Worm (Caenorhabditis elegans) whole organism, late embryonic: Measurements from ENCODE around the gene ufd-2.

Experiments
- C08G9.2 ChIP-seq: sonication (generic microtip); optimal IDR thresholded peaks from 2 replicates; lab custom pipeline; 2016; ENCODE audit warnings: mild to moderate bottlenecking, missing genetic modification characterization, moderate library complexity, missing compliant biosample characterization
- C38D4.7 ChIP-seq: fragments of 200-800 bp; sonication (Bioruptor generic); optimal IDR thresholded peaks from 2 replicates; lab custom pipeline; 2018; ENCODE audit warnings: mild to moderate bottlenecking, missing genetic modification characterization, moderate library complexity, missing compliant biosample characterization
- F13H6.1 ChIP-seq: sonication (generic microtip); optimal IDR thresholded peaks from 2 replicates; lab custom pipeline; 2016; ENCODE audit warnings: missing genetic modification characterization, missing compliant biosample characterization
- K02D7.2 ChIP-seq: sonication (generic microtip); optimal IDR thresholded peaks from 2 replicates; lab custom pipeline; 2017; ENCODE audit warnings: mild to moderate bottlenecking, missing genetic modification characterization, missing compliant biosample characterization
- K09A11.1 ChIP-seq: sonication (generic microtip); optimal IDR thresholded peaks from 2 replicates; lab custom pipeline; 2017; ENCODE audit warnings: antibody characterized with exemption, mild to moderate bottlenecking, missing genetic modification characterization, missing compliant biosample characterization; ENCODE audit not compliant: insufficient read depth
- T23F11.4 ChIP-seq: fragments of 200-800 bp; sonication (Bioruptor generic); optimal IDR thresholded peaks from 2 replicates; lab custom pipeline; 2018; ENCODE audit warnings: mild to moderate bottlenecking, missing genetic modification characterization, missing compliant biosample characterization
- Y22D7AL.16 ChIP-seq: sonication (generic microtip); optimal IDR thresholded peaks from 2 replicates; lab custom pipeline; 2016; ENCODE audit warnings: missing genetic modification characterization, missing compliant biosample characterization
- ahr-1 ChIP-seq: sonication (generic microtip); optimal IDR thresholded peaks from 2 replicates; lab custom pipeline; 2016; ENCODE audit warnings: missing genetic modification characterization, missing compliant biosample characterization
- ceh-22 ChIP-seq: sonication (generic microtip); optimal IDR thresholded peaks from 2 replicates; lab custom pipeline; 2017; ENCODE audit warnings: missing biosample characterization, missing genetic modification characterization
- ceh-24 ChIP-seq: sonication (generic microtip); optimal IDR thresholded peaks from 2 replicates; lab custom pipeline; 2016; ENCODE audit warnings: mild to moderate bottlenecking, missing genetic modification characterization, missing compliant biosample characterization
- ceh-31 ChIP-seq: sonication (generic microtip); optimal IDR thresholded peaks from 2 replicates; lab custom pipeline; 2016; ENCODE audit warnings: missing genetic modification characterization, missing compliant biosample characterization
- ceh-48 ChIP-seq: sonication (generic microtip); optimal IDR thresholded peaks from 2 replicates; lab custom pipeline; 2016; ENCODE audit warnings: missing genetic modification characterization, inconsistent platforms, missing compliant biosample characterization
- ceh-9 ChIP-seq: sonication (generic microtip); optimal IDR thresholded peaks from 2 replicates; lab custom pipeline; 2016; ENCODE audit warnings: mild to moderate bottlenecking, missing genetic modification characterization, inconsistent platforms, missing compliant biosample characterization
- che-1 ChIP-seq: sonication (generic microtip); optimal IDR thresholded peaks from 2 replicates; lab custom pipeline; 2016; ENCODE audit warnings: mild to moderate bottlenecking, missing genetic modification characterization, missing compliant biosample characterization
- elt-2 ChIP-seq: sonication (generic microtip); optimal IDR thresholded peaks from 2 replicates; lab custom pipeline; 2016; ENCODE audit warnings: missing genetic modification reagents, missing genetic modification characterization, missing compliant biosample characterization
- eyg-1 ChIP-seq: sonication (generic microtip); optimal IDR thresholded peaks from 2 replicates; lab custom pipeline; 2016; ENCODE audit warnings: missing genotype, missing genetic modification characterization, missing compliant biosample characterization
- fax-1 ChIP-seq: sonication (generic microtip); optimal IDR thresholded peaks from 2 replicates; lab custom pipeline; 2016; ENCODE audit warnings: missing genotype, missing genetic modification characterization, missing compliant biosample characterization
- fkh-10 ChIP-seq: fragments of 150-350 bp; optimal IDR thresholded peaks from 2 replicates; lab custom pipeline; 2014; ENCODE audit warnings: missing biosample characterization, missing genetic modification reagents, missing genetic modification characterization
- fkh-6 ChIP-seq: sonication (generic microtip); optimal IDR thresholded peaks from 2 replicates; lab custom pipeline; 2016; ENCODE audit warnings: missing genetic modification characterization, missing compliant biosample characterization
- hlh-13 ChIP-seq: fragments of 200-800 bp; sonication (Bioruptor generic); optimal IDR thresholded peaks from 2 replicates; lab custom pipeline; 2018; ENCODE audit warnings: mild to moderate bottlenecking, missing genetic modification characterization, missing compliant biosample characterization
- hlh-30 ChIP-seq: sonication (generic microtip); optimal IDR thresholded peaks from 2 replicates; lab custom pipeline; 2017; ENCODE audit warnings: antibody characterized with exemption, missing genetic modification characterization, missing compliant biosample characterization; ENCODE audit not compliant: insufficient read depth
- hlh-6 ChIP-seq: sonication (generic microtip); optimal IDR thresholded peaks from 2 replicates; lab custom pipeline; 2016; ENCODE audit warnings: missing genotype, missing genetic modification characterization, missing compliant biosample characterization
- hlh-8 ChIP-seq: sonication (generic microtip); optimal IDR thresholded peaks from 2 replicates; lab custom pipeline; 2016; ENCODE audit warnings: missing genotype, missing genetic modification characterization, missing compliant biosample characterization
- madf-2 ChIP-seq: sonication (generic microtip); optimal IDR thresholded peaks from 2 replicates; lab custom pipeline; 2017; ENCODE audit warnings: missing genetic modification characterization, missing compliant biosample characterization
- mec-3 ChIP-seq: sonication (generic microtip); optimal IDR thresholded peaks from 2 replicates; lab custom pipeline; 2016; ENCODE audit warnings: borderline replicate concordance, missing genetic modification characterization, missing compliant biosample characterization
- nhr-11 ChIP-seq: fragments of 150-350 bp; optimal IDR thresholded peaks from 2 replicates; lab custom pipeline; 2014; ENCODE audit warnings: missing biosample characterization, missing genetic modification characterization
- nhr-232 ChIP-seq: sonication (generic microtip); optimal IDR thresholded peaks from 2 replicates; lab custom pipeline; 2016; ENCODE audit warnings: missing genetic modification characterization, missing compliant biosample characterization
- npax-4 ChIP-seq: sonication (generic microtip); optimal IDR thresholded peaks from 2 replicates; lab custom pipeline; 2016; ENCODE audit warnings: missing genetic modification characterization, missing compliant biosample characterization
- pag-3 ChIP-seq: sonication (generic microtip); optimal IDR thresholded peaks from 2 replicates; lab custom pipeline; 2016; ENCODE audit warnings: missing compliant biosample characterization, missing genetic modification characterization, borderline replicate concordance
- pat-9 ChIP-seq: fragments of 200-800 bp; sonication (Bioruptor generic); optimal IDR thresholded peaks from 2 replicates; lab custom pipeline; 2018; ENCODE audit warnings: mild to moderate bottlenecking, missing genetic modification characterization, moderate library complexity, missing compliant biosample characterization
- pax-1 ChIP-seq: fragments of 150-350 bp; optimal IDR thresholded peaks from 2 replicates; lab custom pipeline; 2014; ENCODE audit warnings: missing biosample characterization, missing genetic modification characterization
- pha-2 ChIP-seq: sonication (generic microtip); optimal IDR thresholded peaks from 2 replicates; lab custom pipeline; 2017; ENCODE audit warnings: mild to moderate bottlenecking, missing genetic modification characterization, missing compliant biosample characterization
- pqm-1 ChIP-seq: sonication (generic microtip); optimal IDR thresholded peaks from 2 replicates; lab custom pipeline; 2016; ENCODE audit warnings: missing genetic modification characterization, missing compliant biosample characterization
- ref-2 ChIP-seq: sonication (generic microtip); optimal IDR thresholded peaks from 2 replicates; lab custom pipeline; 2016; ENCODE audit warnings: missing genetic modification characterization, missing compliant biosample characterization
- sdc-2 ChIP-seq: sonication (generic microtip); optimal IDR thresholded peaks from 2 replicates; lab custom pipeline; 2016; ENCODE audit warnings: missing genotype, missing genetic modification characterization, missing compliant biosample characterization
- sox-2 ChIP-seq: fragments of 200-800 bp; sonication (Bioruptor generic); IDR thresholded peaks from 2 replicates; pipeline ENCODE4 v1.3.6; 2022; ENCODE audit warnings: missing genetic modification reagents, missing genetic modification characterization, missing compliant biosample characterization
- syd-9 ChIP-seq: sonication (generic microtip); optimal IDR thresholded peaks from 2 replicates; lab custom pipeline; 2016; ENCODE audit warnings: mild to moderate bottlenecking, missing genetic modification characterization, moderate library complexity, missing compliant biosample characterization
- tbx-2 ChIP-seq: sonication (generic microtip); optimal IDR thresholded peaks from 2 replicates; lab custom pipeline; 2016; ENCODE audit warnings: missing genetic modification characterization, missing compliant biosample characterization
- unc-3 ChIP-seq, 2 experiments: fragments of 200-800 bp in 1 of 2; sonication (Bioruptor generic) in 1 of 2; sonication (generic microtip) in 1 of 2; conservative IDR thresholded peaks in 1 of 2; optimal IDR thresholded peaks in 1 of 2; 2 replicates each; pipeline versions ENCODE4 v1.3.6 to Lab custom; 2016 to 2022; ENCODE audit warnings: missing compliant biosample characterization in 2 of 2, missing genetic modification characterization in 2 of 2, missing genetic modification reagents in 1 of 2
- unc-42 ChIP-seq: sonication (generic microtip); optimal IDR thresholded peaks from 2 replicates; lab custom pipeline; 2016; ENCODE audit warnings: missing genotype, missing genetic modification characterization, missing compliant biosample characterization
- unc-86 ChIP-seq: sonication (generic microtip); optimal IDR thresholded peaks from 2 replicates; lab custom pipeline; 2016; ENCODE audit warnings: missing genetic modification characterization, missing compliant biosample characterization
- zip-5 ChIP-seq: sonication (generic microtip); optimal IDR thresholded peaks from 2 replicates; lab custom pipeline; 2016; ENCODE audit warnings: missing genetic modification characterization, missing compliant biosample characterization

The ufd-2 gene

ce11 chrII:8106921-8107695, 44.6 kb downstream of the ufd-2 start, which contains the start of the genes chst-1 and C41C4.9 (continued):
- peak; percentile 91 for TF ChIP-seq hlh-13
- TF ChIP-seq K09A11.1 (tag; lab: Kevin White, UChicago): peak; percentile 79
- peak; percentile 91 for TF ChIP-seq ahr-1 (tag; lab: Kevin White, UChicago)
- peak; percentile 86 for TF ChIP-seq sdc-2 (tag; lab: Kevin White, UChicago)
- peak; percentile 93 for TF ChIP-seq eyg-1 (tag; lab: Kevin White, UChicago)
- peak; percentile 26 for TF ChIP-seq unc-42 (tag; lab: Kevin White, UChicago)
- peak; percentile 81 for TF ChIP-seq sox-2 (GFP tag; lab: Robert Waterston, UW)
- peak; percentile 84 for TF ChIP-seq ceh-31 (tag; lab: Kevin White, UChicago)
- peak; percentile 89 for TF ChIP-seq K02D7.2
- peak; percentile 56 for TF ChIP-seq ceh-22 (tag; lab: Kevin White, UChicago)
- TF ChIP-seq pax-1 (tag; lab: Kevin White, UChicago): no peak
- TF ChIP-seq ceh-48 (tag; lab: Kevin White, UChicago): peak; percentile 82
- no peak for TF ChIP-seq mec-3 (tag; lab: Kevin White, UChicago)
- TF ChIP-seq pat-9 (tag; lab: Kevin White, UChicago): peak; percentile 94
- TF ChIP-seq zip-5 (tag; lab: Kevin White, UChicago): peak; percentile 67
- peak; percentile 88 for TF ChIP-seq T23F11.4
- peak; percentile 86 for TF ChIP-seq F13H6.1 (tag; lab: Kevin White, UChicago)
- TF ChIP-seq che-1 (tag; lab: Kevin White, UChicago): peak; percentile 92
- TF ChIP-seq unc-86 (tag; lab: Kevin White, UChicago): peak; percentile 90
- peak; percentile 94 for TF ChIP-seq fkh-6 (tag; lab: Kevin White, UChicago)
- peak; percentile 90 for TF ChIP-seq tbx-2
- TF ChIP-seq pqm-1 (tag; lab: Kevin White, UChicago): peak; percentile 84
- TF ChIP-seq syd-9 (tag; lab: Kevin White, UChicago): peak; percentile 90
- TF ChIP-seq elt-2 (tag; lab: Kevin White, UChicago): peak; percentile 97
- peak; percentile 69 for TF ChIP-seq hlh-30 (tag; lab: Kevin White, UChicago)
- peak; percentile 92 for TF ChIP-seq pha-2
- TF ChIP-seq madf-2 (tag; lab: Kevin White, UChicago): peak; percentile 92
- TF ChIP-seq nhr-232: peak; percentile 89
- TF ChIP-seq C38D4.7 (GFP tag; lab: Kevin White, UChicago): peak; percentile 88
- TF ChIP-seq unc-3 (GFP tag; conservative IDR thresholded peaks at IDR 0.05; lab: Robert Waterston, UW): peak; percentile 91
- peak; percentile 86 for TF ChIP-seq unc-3 (tag; optimal IDR thresholded peaks at IDR 0.05; lab: Kevin White, UChicago)
- no peak for TF ChIP-seq nhr-11 (tag; lab: Kevin White, UChicago)
- TF ChIP-seq ceh-24: peak; percentile 69
- TF ChIP-seq ref-2 (tag; lab: Kevin White, UChicago): no peak
- peak; percentile 97 for TF ChIP-seq hlh-6 (tag; lab: Kevin White, UChicago)
- TF ChIP-seq fax-1 (tag; lab: Kevin White, UChicago): peak; percentile 87
- peak; percentile 84 for TF ChIP-seq pag-3 (tag; lab: Kevin White, UChicago)
- peak; percentile 88 for TF ChIP-seq Y22D7AL.16 (tag; lab: Kevin White, UChicago)
- TF ChIP-seq fkh-10 (GFP tag; lab: Kevin White, UChicago): peak; percentile 74
- TF ChIP-seq hlh-8 (tag; lab: Kevin White, UChicago): peak; percentile 65
- TF ChIP-seq npax-4 (tag; lab: Kevin White, UChicago): peak; percentile 76
- TF ChIP-seq C08G9.2: peak; percentile 80
- TF ChIP-seq ceh-9: peak; percentile 89
